Worm (Caenorhabditis elegans) whole organism, late embryonic: ENCODE data around the gene F13H8.3.

Source experiments
- ama-1 ChIP-seq: fragments of 150-350 bp; optimal IDR thresholded peaks from 2 replicates; lab custom pipeline; 2014
- ceh-6 ChIP-seq: fragments of 200-800 bp; sonication (Bioruptor generic); optimal IDR thresholded peaks from 2 replicates; lab custom pipeline; 2018; ENCODE audit warnings: mild to moderate bottlenecking, missing genetic modification characterization, missing compliant biosample characterization
- dmd-4 ChIP-seq: sonication (generic microtip); optimal IDR thresholded peaks from 2 replicates; lab custom pipeline; 2016; ENCODE audit warnings: borderline replicate concordance, missing genetic modification characterization, missing compliant biosample characterization
- dve-1 ChIP-seq: sonication (generic microtip); optimal IDR thresholded peaks from 2 replicates; lab custom pipeline; 2017; ENCODE audit warnings: antibody characterized with exemption, mild to moderate bottlenecking, missing genetic modification characterization, missing compliant biosample characterization
- fkh-10 ChIP-seq: fragments of 150-350 bp; optimal IDR thresholded peaks from 2 replicates; lab custom pipeline; 2014; ENCODE audit warnings: missing biosample characterization, missing genetic modification reagents, missing genetic modification characterization
- hlh-30 ChIP-seq: sonication (generic microtip); optimal IDR thresholded peaks from 2 replicates; lab custom pipeline; 2017; ENCODE audit warnings: antibody characterized with exemption, missing genetic modification characterization, missing compliant biosample characterization; ENCODE audit not compliant: insufficient read depth
- lin-11 ChIP-seq: fragments of 200-800 bp; sonication (Bioruptor generic); optimal IDR thresholded peaks from 2 replicates; lab custom pipeline; 2018; ENCODE audit warnings: mild to moderate bottlenecking, missing genetic modification characterization, missing compliant biosample characterization
- mec-3 ChIP-seq: sonication (generic microtip); optimal IDR thresholded peaks from 2 replicates; lab custom pipeline; 2016; ENCODE audit warnings: borderline replicate concordance, missing genetic modification characterization, missing compliant biosample characterization
- pag-3 ChIP-seq: sonication (generic microtip); optimal IDR thresholded peaks from 2 replicates; lab custom pipeline; 2016; ENCODE audit warnings: missing compliant biosample characterization, missing genetic modification characterization, borderline replicate concordance
- pat-9 ChIP-seq: fragments of 200-800 bp; sonication (Bioruptor generic); optimal IDR thresholded peaks from 2 replicates; lab custom pipeline; 2018; ENCODE audit warnings: mild to moderate bottlenecking, missing genetic modification characterization, moderate library complexity, missing compliant biosample characterization
- pha-4 ChIP-seq: fragments of 150-350 bp; optimal IDR thresholded peaks from 2 replicates; lab custom pipeline; 2018; ENCODE audit warnings: missing biosample characterization, missing genetic modification reagents, missing genetic modification characterization
- ztf-16 ChIP-seq: sonication (generic microtip); optimal IDR thresholded peaks from 2 replicates; lab custom pipeline; 2017; ENCODE audit warnings: missing genetic modification characterization, missing compliant biosample characterization

DNA sequence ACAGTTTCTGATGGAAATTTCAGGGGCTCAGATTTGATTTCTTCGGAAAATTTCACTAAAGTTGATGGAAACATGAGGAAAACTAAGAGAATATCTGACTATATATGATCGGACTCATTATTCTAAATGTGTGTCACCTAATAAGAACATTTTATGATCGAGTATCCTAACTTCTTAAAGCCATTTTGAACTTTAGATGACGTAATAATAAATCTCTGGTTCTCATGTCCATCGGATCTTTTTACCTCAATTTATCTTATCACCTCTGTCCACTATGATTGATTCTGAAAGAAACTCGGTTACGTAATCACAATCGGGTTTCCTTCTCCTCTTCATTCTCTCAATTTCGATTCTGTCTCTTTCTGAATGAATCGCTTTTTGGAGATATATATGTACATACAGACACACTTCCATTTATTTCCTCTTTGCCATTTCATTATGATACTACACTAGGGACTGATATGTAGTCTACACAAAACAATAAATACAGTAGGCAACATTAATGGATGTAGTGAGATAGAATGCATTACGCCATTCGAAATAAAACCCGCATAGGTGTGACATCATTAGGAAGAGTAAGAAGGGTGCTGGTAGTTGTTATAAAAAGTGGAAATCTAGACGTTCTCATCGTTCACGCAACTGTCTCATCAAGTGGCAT is 6.4 kb upstream of the F13H8.3 start:
- TF ChIP-seq dmd-4 (no peak), pag-3 (no peak), ztf-16 (no peak), mec-3 (tag; lab: Kevin White, UChicago) (no peak), pha-4 (tag; lab: Kevin White, UChicago) (no peak), dve-1 (tag; lab: Kevin White, UChicago) (no peak), ceh-6 (GFP tag; lab: Kevin White, UChicago) (no peak), pat-9 (no peak), ama-1 (lab: Kevin White, UChicago) (no peak), fkh-10 (GFP tag; lab: Kevin White, UChicago) (no peak), lin-11 (tag; lab: Kevin White, UChicago) (no peak), hlh-30 (tag; lab: Kevin White, UChicago) (no peak)
